Fruit fly (Drosophila melanogaster) whole organism, embryonic: ENCODE results near the gene pps.

Source experiments
- CG10979 ChIP-seq: fragments of 200-800 bp; sonication (Bioruptor generic); optimal IDR thresholded peaks from 2 replicates; lab custom pipeline; 2018; ENCODE audit warnings: missing biosample characterization, mild to moderate bottlenecking, missing genetic modification characterization, moderate library complexity
- CG11085 ChIP-seq: fragments of 200-800 bp; sonication (Bioruptor generic); IDR thresholded peaks from 2 replicates; pipeline ENCODE4 v1.3.6; 2022; ENCODE audit warnings: missing biosample characterization, missing genetic modification characterization
- CG11560 ChIP-seq: fragments of 200-800 bp; sonication (Bioruptor generic); IDR thresholded peaks from 3 replicates; pipeline ENCODE4 v1.3.6; 2022; ENCODE audit warnings: missing biosample characterization, missing genetic modification characterization
- CG12071 ChIP-seq: fragments of 200-800 bp; sonication (Bioruptor generic); optimal IDR thresholded peaks from 3 replicates; lab custom pipeline; 2018; ENCODE audit warnings: missing biosample characterization, mild to moderate bottlenecking, missing genetic modification characterization
- CG12299 ChIP-seq: fragments of 200-800 bp; sonication (Bioruptor generic); optimal IDR thresholded peaks from 2 replicates; lab custom pipeline; 2018; ENCODE audit warnings: missing biosample characterization, mild to moderate bottlenecking, missing genetic modification characterization
- CG12744 ChIP-seq: fragments of 200-800 bp; sonication (Bioruptor generic); optimal IDR thresholded peaks from 2 replicates; lab custom pipeline; 2016; ENCODE audit warnings: missing biosample characterization, missing genetic modification characterization
- CG13287 ChIP-seq: fragments of 200-800 bp; sonication (Bioruptor generic); IDR thresholded peaks from 2 replicates; pipeline ENCODE4 v1.3.6; 2022; ENCODE audit warnings: missing biosample characterization, missing genetic modification characterization; ENCODE audit not compliant: partially characterized antibody
- CG14050 ChIP-seq: fragments of 200-800 bp; sonication (Bioruptor generic); IDR thresholded peaks from 3 replicates; pipeline ENCODE4 v1.3.6; 2022; ENCODE audit warnings: missing biosample characterization, missing genetic modification characterization
- CG15011 ChIP-seq: fragments of 200-800 bp; sonication (Bioruptor generic); optimal IDR thresholded peaks from 3 replicates; lab custom pipeline; 2018; ENCODE audit warnings: missing biosample characterization, mild to moderate bottlenecking, missing genetic modification characterization
- CG1602 ChIP-seq: fragments of 200-800 bp; sonication (Bioruptor generic); optimal IDR thresholded peaks from 3 replicates; lab custom pipeline; 2016; ENCODE audit warnings: missing biosample characterization, missing genetic modification characterization
- CG1603 ChIP-seq: fragments of 200-800 bp; sonication (Bioruptor generic); optimal IDR thresholded peaks from 2 replicates; lab custom pipeline; 2019; ENCODE audit warnings: missing biosample characterization, mild to moderate bottlenecking, missing genetic modification characterization, moderate library complexity
- CG18599 ChIP-seq: fragments of 200-800 bp; sonication (Bioruptor generic); optimal IDR thresholded peaks from 3 replicates; lab custom pipeline; 2017; ENCODE audit warnings: missing biosample characterization, missing genetic modification characterization, mild to moderate bottlenecking, moderate library complexity, missing genetic modification reagents
- CG34224 ChIP-seq: fragments of 200-800 bp; sonication (Bioruptor generic); IDR thresholded peaks from 3 replicates; pipeline ENCODE4 v1.3.6; 2022; ENCODE audit warnings: missing biosample characterization, missing genetic modification characterization; ENCODE audit not compliant: partially characterized antibody
- CG34376 ChIP-seq: fragments of 200-800 bp; sonication (Bioruptor generic); optimal IDR thresholded peaks from 2 replicates; lab custom pipeline; 2018; ENCODE audit warnings: missing biosample characterization, mild to moderate bottlenecking, missing genetic modification characterization
- CG4854 ChIP-seq: fragments of 200-800 bp; sonication (Bioruptor generic); optimal IDR thresholded peaks from 2 replicates; lab custom pipeline; 2016; ENCODE audit warnings: missing biosample characterization, missing genetic modification characterization, inconsistent platforms
- CG9797 ChIP-seq: fragments of 200-800 bp; sonication (Bioruptor generic); optimal IDR thresholded peaks from 3 replicates; lab custom pipeline; 2018; ENCODE audit warnings: missing biosample characterization, mild to moderate bottlenecking, missing genetic modification characterization
- Dll ChIP-seq: fragments of 200-800 bp; sonication (Bioruptor generic); IDR thresholded peaks from 4 replicates; pipeline ENCODE4 v1.3.6; 2022; ENCODE audit warnings: missing biosample characterization, missing genetic modification characterization; ENCODE audit not compliant: partially characterized antibody
- Doc3 ChIP-seq: fragments of 200-800 bp; sonication (Bioruptor generic); IDR thresholded peaks from 3 replicates; pipeline ENCODE4 v1.3.6; 2022; ENCODE audit warnings: missing biosample characterization, missing genetic modification characterization; ENCODE audit not compliant: partially characterized antibody
- Dp ChIP-seq: fragments of 200-800 bp; sonication (Bioruptor generic); optimal IDR thresholded peaks from 2 replicates; lab custom pipeline; 2018; ENCODE audit warnings: missing biosample characterization, mild to moderate bottlenecking, missing genetic modification characterization, moderate library complexity
- Dref ChIP-seq: fragments of 200-800 bp; sonication (Bioruptor generic); IDR thresholded peaks from 2 replicates; pipeline ENCODE4 v1.3.6; 2022; ENCODE audit warnings: missing biosample characterization, missing genetic modification characterization
- Drgx ChIP-seq: fragments of 200-800 bp; sonication (Bioruptor generic); IDR thresholded peaks from 2 replicates; pipeline ENCODE4 v1.3.6; 2022; ENCODE audit warnings: missing biosample characterization, missing genetic modification characterization
- E2f2 ChIP-seq: fragments of 200-800 bp; sonication (Bioruptor generic); IDR thresholded peaks from 2 replicates; pipeline ENCODE4 v1.3.6; 2022; ENCODE audit warnings: missing biosample characterization, missing genetic modification characterization
- Fer1 ChIP-seq: fragments of 200-800 bp; sonication (Bioruptor generic); optimal IDR thresholded peaks from 2 replicates; lab custom pipeline; 2017; ENCODE audit warnings: missing biosample characterization, mild to moderate bottlenecking, missing genetic modification characterization
- Hey ChIP-seq: fragments of 200-800 bp; sonication (Bioruptor generic); optimal IDR thresholded peaks from 3 replicates; lab custom pipeline; 2018; ENCODE audit warnings: missing biosample characterization, mild to moderate bottlenecking, missing genetic modification characterization
- MBD-R2 ChIP-seq: fragments of 200-800 bp; sonication (Bioruptor generic); IDR thresholded peaks from 2 replicates; pipeline ENCODE4 v1.3.6; 2022; ENCODE audit warnings: missing biosample characterization, missing genetic modification characterization
- Med ChIP-seq: fragments of 200-800 bp; sonication (Bioruptor generic); peaks from one replicate; lab custom pipeline; 2016; ENCODE audit warnings: missing biosample characterization, missing genetic modification characterization, mild to moderate bottlenecking, inconsistent platforms, moderate library complexity
- Meics ChIP-seq: fragments of 200-800 bp; sonication (Bioruptor generic); optimal IDR thresholded peaks from 2 replicates; lab custom pipeline; 2017; ENCODE audit warnings: missing biosample characterization, mild to moderate bottlenecking, missing genetic modification characterization
- Mrtf ChIP-seq: fragments of 200-800 bp; sonication (Bioruptor generic); IDR thresholded peaks from 3 replicates; pipeline ENCODE4 v1.3.6; 2022; ENCODE audit warnings: missing biosample characterization, missing genetic modification characterization
- Nf-YA ChIP-seq: fragments of 200-800 bp; sonication (Bioruptor generic); IDR thresholded peaks from 2 replicates; pipeline ENCODE4 v1.3.6; 2022; ENCODE audit warnings: missing biosample characterization, missing genetic modification characterization
- Pdp1 ChIP-seq, 2 experiments: fragments of 200-800 bp; sonication (Bioruptor generic); optimal IDR thresholded peaks; 3 replicates each; lab custom pipeline; 2016; ENCODE audit warnings: missing biosample characterization in 2 of 2, missing genetic modification characterization in 2 of 2, mild to moderate bottlenecking in 1 of 2, moderate library complexity in 1 of 2
- Ptx1 ChIP-seq: fragments of 200-800 bp; sonication (Bioruptor generic); IDR thresholded peaks from 2 replicates; pipeline ENCODE4 v1.3.6; 2022; ENCODE audit warnings: missing biosample characterization, missing genetic modification characterization
- Sox100B ChIP-seq: fragments of 200-800 bp; sonication (Bioruptor generic); optimal IDR thresholded peaks from 3 replicates; lab custom pipeline; 2018; ENCODE audit warnings: missing biosample characterization, mild to moderate bottlenecking, missing genetic modification characterization
- Sry-δ ChIP-seq: fragments of 200-800 bp; sonication (Bioruptor generic); optimal IDR thresholded peaks from 2 replicates; lab custom pipeline; 2016; ENCODE audit warnings: missing biosample characterization, missing genetic modification characterization
- Usf ChIP-seq: fragments of 200-800 bp; sonication (Bioruptor generic); optimal IDR thresholded peaks from 2 replicates; lab custom pipeline; 2017; ENCODE audit warnings: missing genotype, missing biosample characterization, missing genetic modification characterization
- az2 ChIP-seq: fragments of 200-800 bp; sonication (Bioruptor generic); optimal IDR thresholded peaks from 3 replicates; lab custom pipeline; 2016; ENCODE audit warnings: missing biosample characterization, missing genetic modification characterization
- bigmax ChIP-seq: fragments of 200-800 bp; sonication (Bioruptor generic); optimal IDR thresholded peaks from 2 replicates; lab custom pipeline; 2018; ENCODE audit warnings: missing biosample characterization, mild to moderate bottlenecking, missing genetic modification characterization
- caup ChIP-seq: fragments of 200-800 bp; sonication (Bioruptor generic); optimal IDR thresholded peaks from 3 replicates; lab custom pipeline; 2017; ENCODE audit warnings: missing biosample characterization, mild to moderate bottlenecking, missing genetic modification characterization, moderate library complexity; ENCODE audit not compliant: severe bottlenecking
- dmrt11E ChIP-seq: fragments of 200-800 bp; sonication (Bioruptor generic); optimal IDR thresholded peaks from 3 replicates; lab custom pipeline; 2018; ENCODE audit warnings: missing biosample characterization, mild to moderate bottlenecking, missing genetic modification characterization, moderate library complexity
- gfzf ChIP-seq: fragments of 200-800 bp; sonication (Bioruptor generic); optimal IDR thresholded peaks from 2 replicates; lab custom pipeline; 2016; ENCODE audit warnings: missing biosample characterization, mild to moderate bottlenecking, missing genetic modification characterization, moderate library complexity
- hbn ChIP-seq: fragments of 200-800 bp; sonication (Bioruptor generic); IDR thresholded peaks from 2 replicates; pipeline ENCODE4 v1.3.6; 2022; ENCODE audit warnings: missing biosample characterization, missing genetic modification characterization; ENCODE audit not compliant: partially characterized antibody
- her ChIP-seq: fragments of 200-800 bp; sonication (Bioruptor generic); optimal IDR thresholded peaks from 2 replicates; lab custom pipeline; 2016; ENCODE audit warnings: missing biosample characterization, missing genetic modification characterization
- lab ChIP-seq: fragments of 200-800 bp; sonication (Bioruptor generic); optimal IDR thresholded peaks from 3 replicates; lab custom pipeline; 2017; ENCODE audit warnings: missing biosample characterization, missing genetic modification characterization, mild to moderate bottlenecking, moderate library complexity, missing genetic modification reagents
- pan ChIP-seq, 4 experiments: fragments of >200 bp in 3 of 4; fragments of 200-800 bp in 1 of 4; sonication (Bioruptor generic) in 1 of 4; optimal IDR thresholded peaks in 3 of 4; IDR thresholded peaks in 1 of 4; 2 replicates each; pipeline versions ENCODE4 v1.3.6 to Lab custom; 2017 to 2022; ENCODE audit warnings: missing biosample characterization in 2 of 4, missing genetic modification characterization in 2 of 4, mixed read lengths in 1 of 4
- pzg ChIP-seq: fragments of 200-800 bp; sonication (Bioruptor generic); optimal IDR thresholded peaks from 3 replicates; lab custom pipeline; 2018; ENCODE audit warnings: missing biosample characterization, mild to moderate bottlenecking, missing genetic modification characterization, moderate library complexity
- sc ChIP-seq, 3 experiments: fragments of >200 bp in 2 of 3; fragments of 200-800 bp in 1 of 3; sonication (Bioruptor generic) in 1 of 3; optimal IDR thresholded peaks; 2 replicates in 2 of 3; 3 replicates in 1 of 3; lab custom pipeline; 2017; ENCODE audit warnings: mild to moderate bottlenecking in 1 of 3, missing biosample characterization in 1 of 3, missing genetic modification characterization in 1 of 3, missing genetic modification reagents in 1 of 3
- sd ChIP-seq: fragments of 200-800 bp; sonication (Bioruptor generic); optimal IDR thresholded peaks from 3 replicates; lab custom pipeline; 2018; ENCODE audit warnings: missing biosample characterization, mild to moderate bottlenecking, missing genetic modification characterization, moderate library complexity
- tio ChIP-seq: fragments of 200-800 bp; sonication (Bioruptor generic); optimal IDR thresholded peaks from 2 replicates; lab custom pipeline; 2017; ENCODE audit warnings: missing biosample characterization, missing genetic modification characterization, inconsistent platforms
- zen ChIP-seq: fragments of 200-800 bp; sonication (Bioruptor generic); optimal IDR thresholded peaks from 3 replicates; lab custom pipeline; 2018; ENCODE audit warnings: missing biosample characterization, mild to moderate bottlenecking, missing genetic modification characterization, moderate library complexity
- zen2 ChIP-seq: fragments of 200-800 bp; sonication (Bioruptor generic); IDR thresholded peaks from 3 replicates; pipeline ENCODE4 v1.3.6; 2022; ENCODE audit warnings: missing biosample characterization, missing genetic modification characterization; ENCODE audit not compliant: partially characterized antibody

The pps gene

dm6 chr3R:12401672-12402296 is 11.8 kb upstream of the pps start, which contains the start of gene DNAlig3 (continued):
- peak; percentile 22 for TF ChIP-seq Sry-δ (GFP tag; lab: Kevin White, UChicago)
- peak; percentile 17 for TF ChIP-seq zen (tag; lab: Kevin White, UChicago)
- TF ChIP-seq Dref = peak; percentile 40; the same call in 1 of the 2 replicates
- peak; percentile 27 for TF ChIP-seq gfzf
- no peak for TF ChIP-seq Sox100B (GFP tag; lab: Kevin White, UChicago)
- no peak for TF ChIP-seq CG11560 (tag; lab: Robert Waterston, UW)
- peak; percentile 29 for TF ChIP-seq sd (tag; lab: Kevin White, UChicago)
- TF ChIP-seq Med (GFP tag; lab: Kevin White, UChicago) = peak; percentile 42
- no peak for TF ChIP-seq CG10979 (tag; lab: Kevin White, UChicago)
- no peak for TF ChIP-seq Usf (GFP tag; lab: Kevin White, UChicago)
- TF ChIP-seq CG15011 (GFP tag; lab: Kevin White, UChicago) = no peak
- peak; percentile 89 for TF ChIP-seq E2f2 (GFP tag; lab: Robert Waterston, UW)
- TF ChIP-seq pzg (GFP tag; lab: Kevin White, UChicago) = peak; percentile 68
- peak; percentile 86 for TF ChIP-seq Dp
- peak; percentile 76 for TF ChIP-seq MBD-R2 (GFP tag; lab: Robert Waterston, UW)
- TF ChIP-seq CG13287 (GFP tag; lab: Robert Waterston, UW) = peak; percentile 73
- no peak for TF ChIP-seq Hey (tag; lab: Kevin White, UChicago)
- peak; percentile 57 for TF ChIP-seq CG34224 (GFP tag; lab: Robert Waterston, UW)
- no peak for TF ChIP-seq Meics
- TF ChIP-seq Fer1 (GFP tag; lab: Kevin White, UChicago) = peak; percentile 21
- no peak for TF ChIP-seq dmrt11E (tag; lab: Kevin White, UChicago)
- TF ChIP-seq CG34376 = peak; percentile 44
- no peak for TF ChIP-seq Ptx1 (GFP tag; lab: Robert Waterston, UW)
- TF ChIP-seq CG12071 (GFP tag; lab: Kevin White, UChicago) = peak; percentile 44
- TF ChIP-seq hbn = peak; percentile 48
- TF ChIP-seq Pdp1 (GFP tag; optimal IDR thresholded peaks at IDR 0.05; lab: Kevin White, UChicago) = peak in 1 of 2 experiments; percentile 10
- TF ChIP-seq CG18599 (GFP tag; lab: Kevin White, UChicago) = no peak
- no peak for TF ChIP-seq caup
- peak; percentile 49; the same call in 1 of the 2 replicates for TF ChIP-seq Drgx (GFP tag; lab: Robert Waterston, UW)
- peak; percentile 64 for TF ChIP-seq CG1603 (tag; lab: Kevin White, UChicago)
- TF ChIP-seq Dll = peak; percentile 73
- peak; percentile 68; the same call in 2 of the 3 replicates for TF ChIP-seq zen2 (GFP tag; lab: Robert Waterston, UW)
- peak; percentile 39 for TF ChIP-seq her
- TF ChIP-seq Doc3 (GFP tag; lab: Robert Waterston, UW) = peak; percentile 61; the same call in 1 of the 3 replicates
- TF ChIP-seq bigmax (GFP tag; lab: Kevin White, UChicago) = peak; percentile 8
- peak; percentile 17 for TF ChIP-seq CG9797 (GFP tag; lab: Kevin White, UChicago)
- no peak for TF ChIP-seq CG11085 (GFP tag; lab: Robert Waterston, UW)

dm6 chr3R:12402935-12403334 is 10.7 kb upstream of the pps start:
- peak; percentile 96 for TF ChIP-seq CG14050 (GFP tag; lab: Robert Waterston, UW)
- TF ChIP-seq tio = no peak
- no peak for TF ChIP-seq sc (optimal IDR thresholded peaks at IDR 0.05; lab: Kevin White, UChicago)
- TF ChIP-seq sc (GFP tag; optimal IDR thresholded peaks at IDR 0.05; lab: Kevin White, UChicago) = peak; percentile 94
- TF ChIP-seq Mrtf (GFP tag; lab: Robert Waterston, UW) = peak; percentile 94
- peak; percentile 94 for TF ChIP-seq CG12744 (GFP tag; lab: Kevin White, UChicago)
- TF ChIP-seq CG12299 (tag; lab: Kevin White, UChicago) = peak; percentile 98
- TF ChIP-seq lab (GFP tag; lab: Kevin White, UChicago) = peak; percentile 98
- TF ChIP-seq CG4854 (GFP tag; lab: Kevin White, UChicago) = peak; percentile 99
- peak; percentile 96 for TF ChIP-seq CG1602 (GFP tag; lab: Kevin White, UChicago)
- TF ChIP-seq Nf-YA (GFP tag; lab: Robert Waterston, UW) = peak; percentile 99
- peak; percentile 97 for TF ChIP-seq az2 (GFP tag; lab: Kevin White, UChicago)
- no peak for TF ChIP-seq pan (optimal IDR thresholded peaks at IDR 0.05; lab: Kevin White, UChicago)
- TF ChIP-seq pan (GFP tag; optimal IDR thresholded peaks at IDR 0.05 in 1 of 2, IDR thresholded peaks at IDR 0.05 in 1 of 2) = peak in 1 of 2 experiments; percentile 97
